Worm (Caenorhabditis elegans) whole organism, L2 larva: ENCODE data around the gene klp-12.

ENCODE experiments used
- snpc-4 ChIP-seq: fragments of 150-350 bp; optimal IDR thresholded peaks from 2 replicates; lab custom pipeline; 2014; ENCODE audit warnings: missing biosample characterization, missing genetic modification characterization
- ztf-11 ChIP-seq: sonication (generic microtip); optimal IDR thresholded peaks from 2 replicates; lab custom pipeline; 2017; ENCODE audit warnings: missing biosample characterization, missing genetic modification characterization

DNA sequence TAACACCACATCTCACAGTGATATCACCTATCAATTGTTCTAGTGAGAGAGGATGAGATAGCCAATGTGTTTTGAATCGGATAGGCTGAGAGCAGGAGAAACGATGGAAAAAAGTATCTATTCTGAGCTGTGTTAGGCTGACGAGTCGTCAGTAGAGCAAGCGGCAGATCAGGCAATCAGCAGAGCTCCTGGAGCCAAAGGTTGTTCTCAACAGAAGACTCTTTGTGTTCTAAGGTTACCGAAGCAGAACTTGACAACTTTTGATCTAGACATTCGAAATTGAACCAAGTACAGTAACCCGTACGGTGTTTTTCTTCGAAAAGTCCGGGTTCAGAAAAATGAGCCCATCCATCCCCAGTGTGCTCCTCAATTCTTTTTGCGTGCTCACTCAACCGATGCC is 6.9 kb downstream of the klp-12 start:
- TF ChIP-seq snpc-4 (tag; lab: Kevin White, UChicago) (no peak), ztf-11 (tag; lab: Kevin White, UChicago) (no peak)
